Fruit fly (Drosophila melanogaster) whole organism, pupa: ENCODE data around the gene CG42747.

Experiments
- CG12605 ChIP-seq: fragments of 200-800 bp; sonication (Bioruptor generic); IDR thresholded peaks from 2 replicates; pipeline ENCODE4 v1.3.6; 2022; ENCODE audit warnings: missing biosample characterization, missing genetic modification characterization
- CG14655 ChIP-seq: fragments of 200-800 bp; sonication (Bioruptor generic); optimal IDR thresholded peaks from 3 replicates; lab custom pipeline; 2017; ENCODE audit warnings: mild to moderate bottlenecking, missing biosample characterization, missing genetic modification reagents, missing genetic modification characterization
- CG15710 ChIP-seq: fragments of 200-800 bp; sonication (Bioruptor generic); optimal IDR thresholded peaks from 2 replicates; lab custom pipeline; 2018; ENCODE audit warnings: missing biosample characterization, mild to moderate bottlenecking, missing genetic modification characterization, moderate library complexity
- CG8159 ChIP-seq: fragments of 200-800 bp; sonication (Bioruptor generic); optimal IDR thresholded peaks from 3 replicates; lab custom pipeline; 2018; ENCODE audit warnings: missing biosample characterization, mild to moderate bottlenecking, missing genetic modification characterization, moderate library complexity
- CG9948 ChIP-seq: fragments of 200-800 bp; sonication (Bioruptor generic); optimal IDR thresholded peaks from 2 replicates; lab custom pipeline; 2018; ENCODE audit warnings: missing biosample characterization, mild to moderate bottlenecking, missing genetic modification characterization, moderate library complexity
- Pif1B ChIP-seq: fragments of 200-800 bp; sonication (Bioruptor generic); optimal IDR thresholded peaks from 3 replicates; lab custom pipeline; 2016; ENCODE audit warnings: missing biosample characterization, missing genetic modification characterization
- gl ChIP-seq: fragments of 200-800 bp; sonication (Bioruptor generic); optimal IDR thresholded peaks from 2 replicates; lab custom pipeline; 2018; ENCODE audit warnings: missing biosample characterization, mild to moderate bottlenecking, missing genetic modification characterization
- rn ChIP-seq: fragments of 200-800 bp; sonication (Bioruptor generic); IDR thresholded peaks from 2 replicates; pipeline ENCODE4 v1.3.6; 2022; ENCODE audit warnings: missing biosample characterization, missing genetic modification characterization

DNA sequence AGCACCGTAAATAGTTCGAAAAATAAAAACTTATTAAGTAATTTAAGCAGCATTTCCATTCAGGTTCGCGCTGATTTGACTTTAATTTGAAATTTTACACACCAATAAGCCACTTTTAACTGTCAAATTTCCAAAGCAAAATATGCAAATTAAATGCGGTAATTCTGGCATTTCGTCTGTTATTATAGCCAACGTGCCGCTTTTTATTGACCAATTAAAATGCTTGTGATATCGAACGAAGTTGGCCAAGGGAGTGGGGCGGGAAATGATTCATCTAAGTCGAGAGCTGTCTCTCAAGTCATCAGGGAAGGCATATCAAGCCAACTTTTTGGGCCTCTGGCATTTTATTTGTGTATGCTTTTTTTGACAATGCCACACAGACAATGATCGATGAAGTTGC, 52.0 kb downstream of the CG42747 start:
- no peak for TF ChIP-seq rn (GFP tag; lab: Robert Waterston, UW)
- TF ChIP-seq CG15710 (tag; lab: Kevin White, UChicago): no peak
- TF ChIP-seq CG14655 (GFP tag; lab: Kevin White, UChicago): no peak
- no peak for TF ChIP-seq CG9948
- TF ChIP-seq CG12605: no peak
- no peak for TF ChIP-seq gl (tag; lab: Kevin White, UChicago)
- no peak for TF ChIP-seq Pif1B (GFP tag; lab: Kevin White, UChicago)
- TF ChIP-seq CG8159: no peak
